Worm (Caenorhabditis elegans) whole organism, L4 larva: ENCODE measurements around the gene urb-1.
A peak's percentile ranks its signal among the peaks of the same experiment; 100 is the strongest.

Source experiments
- cey-2 ChIP-seq: sonication (generic microtip); optimal IDR thresholded peaks from 3 replicates; lab custom pipeline; 2017; ENCODE audit warnings: missing genetic modification characterization, mild to moderate bottlenecking, missing compliant biosample characterization, antibody characterized with exemption, borderline replicate concordance; ENCODE audit not compliant: insufficient read depth
- dmd-8 ChIP-seq: fragments of 200-800 bp; sonication (Bioruptor generic); IDR thresholded peaks from 2 replicates; pipeline ENCODE4 v1.3.6; 2022; ENCODE audit warnings: missing genetic modification characterization, missing compliant biosample characterization
- nhr-28 ChIP-seq: fragments of 150-350 bp; optimal IDR thresholded peaks from 2 replicates; lab custom pipeline; 2014; ENCODE audit warnings: missing biosample characterization, missing genetic modification characterization

Gene urb-1

ce11 chrV:6368494-6368893, 55.5 kb downstream of the urb-1 start:
- TF ChIP-seq cey-2 (tag; lab: Kevin White, UChicago) (no peak), dmd-8 (GFP tag; lab: Robert Waterston, UW) (no peak), nhr-28 (tag; lab: Kevin White, UChicago) (peak; percentile 93)
